Fruit fly (Drosophila melanogaster): ENCODE measurements around the gene Kap-alpha3.

Kap-alpha3 gene

DNA sequence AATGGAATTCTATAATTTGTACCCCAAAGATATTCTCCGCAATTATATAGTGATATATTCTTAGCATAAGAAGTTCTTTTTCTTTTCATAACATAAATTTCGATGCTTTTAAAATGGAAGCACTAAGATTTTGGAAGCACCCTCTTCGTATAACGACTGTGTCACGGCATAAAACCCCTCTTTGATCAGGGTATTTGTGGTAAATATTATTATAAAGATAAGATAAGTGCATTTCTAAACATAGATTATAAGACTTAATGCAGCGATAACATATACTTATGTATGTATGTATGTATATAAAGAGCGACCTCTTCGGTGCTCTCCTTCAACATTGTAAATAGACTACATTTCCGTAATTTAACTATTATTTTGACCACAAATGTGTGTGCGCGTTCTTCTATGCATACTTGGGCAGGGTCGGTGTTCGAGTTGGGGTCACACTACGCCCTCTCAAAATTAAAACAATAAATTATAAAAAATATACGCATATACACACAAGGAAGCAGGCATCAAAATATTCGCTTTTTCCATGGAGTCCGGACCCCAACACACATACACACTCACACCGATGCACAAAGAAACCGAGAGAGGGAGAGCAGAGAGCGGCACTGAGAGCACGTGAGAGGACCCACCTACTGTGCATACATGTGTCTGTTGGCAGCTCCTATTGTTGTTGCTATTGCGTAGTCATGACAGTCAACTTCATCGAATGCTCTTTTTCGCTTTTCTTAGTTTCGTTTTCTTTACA, 27.1 kb downstream of the Kap-alpha3 start (continued):
- peak; percentile 1 for TF ChIP-seq mirr (GFP tag; optimal IDR thresholded peaks at IDR 0.05)
- TF ChIP-seq B-H2 (GFP tag; optimal IDR thresholded peaks at IDR 0.05): peak; percentile 45
- TF ChIP-seq cg (GFP tag; optimal IDR thresholded peaks at IDR 0.05): peak; percentile 95
- peak; percentile 62 for TF ChIP-seq nom (GFP tag; optimal IDR thresholded peaks at IDR 0.05)
- no peak for TF ChIP-seq CG3995 (GFP tag; optimal IDR thresholded peaks at IDR 0.05)
- TF ChIP-seq Med (GFP tag): peak; percentile 66
- peak; percentile 17 for TF ChIP-seq CG17359 (tag; optimal IDR thresholded peaks at IDR 0.05)
- no peak for TF ChIP-seq pita (GFP tag; optimal IDR thresholded peaks at IDR 0.05)
- TF ChIP-seq dm (GFP tag; optimal IDR thresholded peaks at IDR 0.05): no peak
- TF ChIP-seq E2f1 (GFP tag; IDR thresholded peaks at IDR 0.05): no peak
- TF ChIP-seq CG15601 (tag; optimal IDR thresholded peaks at IDR 0.05): peak; percentile 52
- TF ChIP-seq Doc3 (GFP tag; IDR thresholded peaks at IDR 0.05; ENCODE audit: partially characterized antibody): no peak
- TF ChIP-seq bigmax (GFP tag; optimal IDR thresholded peaks at IDR 0.05): no peak
- TF ChIP-seq HLHmδ (GFP tag; optimal IDR thresholded peaks at IDR 0.05): peak; percentile 41
- TF ChIP-seq CG34224 (GFP tag; IDR thresholded peaks at IDR 0.05; ENCODE audit: partially characterized antibody): no peak
- TF ChIP-seq twi (tag; optimal IDR thresholded peaks at IDR 0.05): peak; percentile 22
- peak; percentile 22 for TF ChIP-seq CG17568 (GFP tag; optimal IDR thresholded peaks at IDR 0.05)
- TF ChIP-seq Pdp1 (GFP tag; optimal IDR thresholded peaks at IDR 0.05): peak in 1 of 2 experiments; percentile 63
- peak; percentile 21 for TF ChIP-seq CG7987 (GFP tag; optimal IDR thresholded peaks at IDR 0.05)
- peak; percentile 27 for TF ChIP-seq CG15269 (tag; optimal IDR thresholded peaks at IDR 0.05)

DNA sequence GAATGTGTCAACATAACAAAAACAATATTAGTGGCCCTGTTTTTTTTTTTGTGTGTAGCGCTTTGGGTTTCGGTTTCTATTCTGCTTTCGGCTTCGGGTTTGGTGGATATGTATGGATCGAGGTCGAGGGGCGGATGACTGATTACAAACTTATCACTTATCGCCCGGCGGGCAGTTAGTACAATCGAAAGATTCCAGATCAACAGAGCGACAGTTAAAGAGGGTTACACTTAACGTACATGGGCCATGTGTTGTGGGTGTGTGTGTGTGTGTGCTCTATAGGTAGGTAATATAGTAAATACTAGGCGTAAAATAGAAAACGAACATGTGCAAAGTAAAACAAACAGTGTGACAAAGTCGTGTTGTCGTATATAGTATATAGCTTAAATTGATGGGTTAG, 28.8 kb downstream of the Kap-alpha3 start:
- TF ChIP-seq CG3995 (GFP tag; optimal IDR thresholded peaks at IDR 0.05): no peak
- TF ChIP-seq twi (tag; optimal IDR thresholded peaks at IDR 0.05): peak; percentile 70
- TF ChIP-seq Sox102F (GFP tag; optimal IDR thresholded peaks at IDR 0.05): no peak
- TF ChIP-seq Antp (GFP tag; optimal IDR thresholded peaks at IDR 0.05): no peak
- peak; percentile 32 for TF ChIP-seq HmgZ (tag; optimal IDR thresholded peaks at IDR 0.05)
- no peak for TF ChIP-seq CG7271 (tag; optimal IDR thresholded peaks at IDR 0.05)
- TF ChIP-seq CG15479 (GFP tag; optimal IDR thresholded peaks at IDR 0.05): peak; percentile 18
- TF ChIP-seq vvl (GFP tag; IDR thresholded peaks at IDR 0.05): 0 out of 2 replicates have a peak, but pooled peaks have one; percentile 14
- no peak for TF ChIP-seq seq (GFP tag; IDR thresholded peaks at IDR 0.05)
- TF ChIP-seq gcm2 (GFP tag; optimal IDR thresholded peaks at IDR 0.05): no peak
- TF ChIP-seq sens (GFP tag): no peak
- TF ChIP-seq Hey (tag; optimal IDR thresholded peaks at IDR 0.05): peak; percentile 81
- peak; percentile 93 for TF ChIP-seq grn (GFP tag; optimal IDR thresholded peaks at IDR 0.05)
- peak; percentile 15 for TF ChIP-seq wek (GFP tag; optimal IDR thresholded peaks at IDR 0.05)
- TF ChIP-seq cg (GFP tag; optimal IDR thresholded peaks at IDR 0.05): peak; percentile 40
- peak; percentile 32 for TF ChIP-seq zf30C (GFP tag; optimal IDR thresholded peaks at IDR 0.05)
- peak; percentile 12 for TF ChIP-seq mirr (GFP tag; optimal IDR thresholded peaks at IDR 0.05)
- TF ChIP-seq CG15073 (GFP tag; optimal IDR thresholded peaks at IDR 0.05): no peak
- TF ChIP-seq CG6813 (GFP tag; optimal IDR thresholded peaks at IDR 0.05): peak; percentile 10
- TF ChIP-seq Med (GFP tag): peak; percentile 26
- TF ChIP-seq GATAe (GFP tag; conservative IDR thresholded peaks at IDR 0.05): peak; percentile 80
- no peak for TF ChIP-seq CG8290 (GFP tag; optimal IDR thresholded peaks at IDR 0.05)
- TF ChIP-seq CG8290 (tag; optimal IDR thresholded peaks at IDR 0.05): peak in 1 of 2 experiments; percentile 10
- TF ChIP-seq inv (GFP tag; IDR thresholded peaks at IDR 0.05; ENCODE audit: partially characterized antibody): no peak
- TF ChIP-seq ftz-f1 (GFP tag; optimal IDR thresholded peaks at IDR 0.05): peak; percentile 58
- peak; percentile 41 for TF ChIP-seq sug (tag; optimal IDR thresholded peaks at IDR 0.05)

All from whole organism, embryonic.